Worm (Caenorhabditis elegans) whole organism, young adult: ENCODE data around the gene C23G10.5.

ENCODE experiments used
- B0019.2 ChIP-seq: fragments of 200-800 bp; sonication (Bioruptor generic); conservative IDR thresholded peaks from 2 replicates; pipeline ENCODE4 v1.3.6; 2022; ENCODE audit warnings: missing genetic modification reagents, missing genetic modification characterization, missing compliant biosample characterization
- B0336.3 ChIP-seq: fragments of 200-800 bp; sonication (Bioruptor generic); IDR thresholded peaks from 2 replicates; pipeline ENCODE4 v1.3.6; 2022; ENCODE audit warnings: missing genetic modification characterization, missing compliant biosample characterization
- C17E4.6 ChIP-seq: fragments of 200-800 bp; sonication (Bioruptor generic); IDR thresholded peaks from 2 replicates; pipeline ENCODE4 v1.3.6; 2022; ENCODE audit warnings: missing genetic modification reagents, missing genetic modification characterization, missing compliant biosample characterization
- D2030.7 ChIP-seq: fragments of 200-800 bp; sonication (Bioruptor generic); IDR thresholded peaks from 2 replicates; pipeline ENCODE4 v1.3.6; 2022; ENCODE audit warnings: missing genetic modification reagents, missing genetic modification characterization, missing compliant biosample characterization
- F10E7.11 ChIP-seq: sonication (generic microtip); optimal IDR thresholded peaks from 2 replicates; lab custom pipeline; 2017; ENCODE audit warnings: mild to moderate bottlenecking, missing genetic modification characterization, moderate library complexity, missing compliant biosample characterization
- F22D6.2 ChIP-seq: sonication (generic microtip); optimal IDR thresholded peaks from 2 replicates; lab custom pipeline; 2016; ENCODE audit warnings: mild to moderate bottlenecking, missing genetic modification characterization, missing compliant biosample characterization
- F37B4.10 ChIP-seq: fragments of 200-800 bp; sonication (Bioruptor generic); IDR thresholded peaks from 2 replicates; pipeline ENCODE4 v1.3.6; 2022; ENCODE audit warnings: missing genetic modification characterization, missing compliant biosample characterization
- F49E8.2 ChIP-seq: sonication (generic microtip); optimal IDR thresholded peaks from 3 replicates; lab custom pipeline; 2017; ENCODE audit warnings: missing genetic modification characterization, mild to moderate bottlenecking, missing compliant biosample characterization, antibody characterized with exemption, moderate library complexity; ENCODE audit not compliant: insufficient read depth
- F55B11.4 ChIP-seq: sonication (generic microtip); optimal IDR thresholded peaks from 2 replicates; lab custom pipeline; 2016; ENCODE audit warnings: missing compliant biosample characterization, missing genetic modification characterization, borderline replicate concordance; ENCODE audit not compliant: insufficient read depth
- K12H6.12 ChIP-seq: fragments of 200-800 bp; sonication (Bioruptor generic); optimal IDR thresholded peaks from 2 replicates; lab custom pipeline; 2018; ENCODE audit warnings: mild to moderate bottlenecking, missing genetic modification characterization, missing compliant biosample characterization
- T07F8.4 ChIP-seq: sonication (generic microtip); optimal IDR thresholded peaks from 2 replicates; lab custom pipeline; 2016; ENCODE audit warnings: mild to moderate bottlenecking, missing genetic modification characterization, moderate library complexity, missing compliant biosample characterization
- T26A5.8 ChIP-seq: sonication (generic microtip); optimal IDR thresholded peaks from 2 replicates; lab custom pipeline; 2016; ENCODE audit warnings: missing genetic modification characterization, missing compliant biosample characterization
- Y56A3A.18 ChIP-seq: fragments of 200-800 bp; sonication (Bioruptor generic); IDR thresholded peaks from 2 replicates; pipeline ENCODE4 v1.3.6; 2022; ENCODE audit warnings: missing genetic modification reagents, missing genetic modification characterization, missing compliant biosample characterization
- Y67H2A.10 ChIP-seq: fragments of 200-800 bp; sonication (Bioruptor generic); conservative IDR thresholded peaks from 2 replicates; pipeline ENCODE4 v1.3.6; 2022; ENCODE audit warnings: missing genetic modification reagents, missing genetic modification characterization, missing compliant biosample characterization
- Y79H2A.3 ChIP-seq: fragments of 200-800 bp; sonication (Bioruptor generic); conservative IDR thresholded peaks from 2 replicates; pipeline ENCODE4 v1.3.6; 2022; ENCODE audit warnings: missing genetic modification reagents, missing genetic modification characterization, missing compliant biosample characterization
- akir-1 ChIP-seq: fragments of 200-800 bp; sonication (Bioruptor generic); optimal IDR thresholded peaks from 2 replicates; lab custom pipeline; 2018; ENCODE audit warnings: mild to moderate bottlenecking, missing genetic modification characterization, moderate library complexity, missing compliant biosample characterization
- aptf-2 ChIP-seq: fragments of 200-800 bp; sonication (Bioruptor generic); conservative IDR thresholded peaks from 2 replicates; pipeline ENCODE4 v1.3.6; 2022; ENCODE audit warnings: missing genetic modification reagents, missing genetic modification characterization, missing compliant biosample characterization
- atf-7 ChIP-seq: sonication (generic microtip); optimal IDR thresholded peaks from 2 replicates; lab custom pipeline; 2017; ENCODE audit warnings: mild to moderate bottlenecking, missing genetic modification characterization, missing compliant biosample characterization
- athp-1 ChIP-seq: sonication (generic microtip); optimal IDR thresholded peaks from 2 replicates; lab custom pipeline; 2017; ENCODE audit warnings: mild to moderate bottlenecking, missing genetic modification characterization, missing compliant biosample characterization
- ceh-91 ChIP-seq: fragments of 200-800 bp; sonication (Bioruptor generic); IDR thresholded peaks from 2 replicates; pipeline ENCODE4 v1.3.6; 2022; ENCODE audit warnings: missing genetic modification reagents, missing genetic modification characterization, missing compliant biosample characterization
- dox-1 ChIP-seq: fragments of 200-800 bp; sonication (Bioruptor generic); IDR thresholded peaks from 2 replicates; pipeline ENCODE4 v1.3.6; 2022; ENCODE audit warnings: missing genetic modification reagents, missing genetic modification characterization, missing compliant biosample characterization
- dpff-1 ChIP-seq: sonication (generic microtip); optimal IDR thresholded peaks from 2 replicates; lab custom pipeline; 2017; ENCODE audit warnings: mild to moderate bottlenecking, missing genetic modification characterization, missing compliant biosample characterization
- egl-44 ChIP-seq: fragments of 200-800 bp; sonication (Bioruptor generic); IDR thresholded peaks from 2 replicates; pipeline ENCODE4 v1.3.6; 2022; ENCODE audit warnings: missing genetic modification reagents, missing genetic modification characterization, missing compliant biosample characterization
- egrh-3 ChIP-seq: fragments of 200-800 bp; sonication (Bioruptor generic); IDR thresholded peaks from 2 replicates; pipeline ENCODE4 v1.3.6; 2022; ENCODE audit warnings: missing genetic modification reagents, missing genetic modification characterization, missing compliant biosample characterization
- fkh-3 ChIP-seq: sonication (generic microtip); optimal IDR thresholded peaks from 2 replicates; lab custom pipeline; 2016; ENCODE audit warnings: mild to moderate bottlenecking, missing genetic modification characterization, missing compliant biosample characterization
- hlh-12 ChIP-seq: sonication (generic microtip); optimal IDR thresholded peaks from 2 replicates; lab custom pipeline; 2016; ENCODE audit warnings: missing genetic modification characterization, missing compliant biosample characterization
- hlh-26 ChIP-seq: fragments of 200-800 bp; sonication (Bioruptor generic); conservative IDR thresholded peaks from 2 replicates; pipeline ENCODE4 v1.3.6; 2022; ENCODE audit warnings: missing genetic modification reagents, missing genetic modification characterization, missing compliant biosample characterization
- let-607 ChIP-seq, 2 experiments: fragments of 200-800 bp in 1 of 2; sonication (Bioruptor generic) in 1 of 2; sonication (generic microtip) in 1 of 2; optimal IDR thresholded peaks; 2 replicates each; lab custom pipeline; 2016 to 2018; ENCODE audit warnings: mild to moderate bottlenecking in 2 of 2, missing compliant biosample characterization in 2 of 2, missing genetic modification characterization in 2 of 2, moderate library complexity in 2 of 2, missing genotype in 1 of 2
- lin-26 ChIP-seq: fragments of 200-800 bp; sonication (Bioruptor generic); IDR thresholded peaks from 2 replicates; pipeline ENCODE4 v1.3.6; 2022; ENCODE audit warnings: missing genetic modification reagents, missing genetic modification characterization, missing compliant biosample characterization
- lir-1 ChIP-seq: fragments of 200-800 bp; sonication (Bioruptor generic); conservative IDR thresholded peaks from 2 replicates; pipeline ENCODE4 v1.3.6; 2022; ENCODE audit warnings: missing genetic modification reagents, missing genetic modification characterization, missing compliant biosample characterization
- madf-8 ChIP-seq: fragments of 200-800 bp; sonication (Bioruptor generic); conservative IDR thresholded peaks from 2 replicates; pipeline ENCODE4 v1.3.6; 2022; ENCODE audit warnings: missing genetic modification reagents, missing genetic modification characterization, missing compliant biosample characterization
- mes-4 ChIP-seq: sonication (generic microtip); optimal IDR thresholded peaks from 2 replicates; lab custom pipeline; 2016; ENCODE audit warnings: missing genotype, missing genetic modification characterization, missing compliant biosample characterization
- pbrm-1 ChIP-seq: fragments of 200-800 bp; sonication (Bioruptor generic); IDR thresholded peaks from 2 replicates; pipeline ENCODE4 v1.3.6; 2022; ENCODE audit warnings: missing genetic modification reagents, missing genetic modification characterization, missing compliant biosample characterization
- pha-4 ChIP-seq: fragments of 150-350 bp; sonication (generic microtip); optimal IDR thresholded peaks from 2 replicates; lab custom pipeline; 2014; ENCODE audit warnings: missing biosample characterization, missing genetic modification reagents, missing genetic modification characterization
- rcor-1 ChIP-seq: fragments of 200-800 bp; sonication (Bioruptor generic); IDR thresholded peaks from 2 replicates; pipeline ENCODE4 v1.3.6; 2022; ENCODE audit warnings: missing genetic modification reagents, missing genetic modification characterization, missing compliant biosample characterization
- rpc-1 ChIP-seq, 2 experiments: fragments of 150-350 bp in 1 of 2; sonication (generic microtip) in 1 of 2; optimal IDR thresholded peaks; 2 replicates each; lab custom pipeline; 2014 to 2018; ENCODE audit warnings: missing biosample characterization in 1 of 2, missing genetic modification characterization in 1 of 2, missing genetic modification reagents in 1 of 2, missing genotype in 1 of 2
- sea-2 ChIP-seq: fragments of 200-800 bp; sonication (Bioruptor generic); IDR thresholded peaks from 2 replicates; pipeline ENCODE4 v1.3.6; 2022; ENCODE audit warnings: missing genetic modification characterization, missing compliant biosample characterization
- sptf-2 ChIP-seq: fragments of 200-800 bp; sonication (Bioruptor generic); optimal IDR thresholded peaks from 2 replicates; lab custom pipeline; 2018; ENCODE audit warnings: mild to moderate bottlenecking, missing genetic modification characterization, missing compliant biosample characterization
- tlf-1 ChIP-seq: fragments of 200-800 bp; sonication (Bioruptor generic); optimal IDR thresholded peaks from 2 replicates; lab custom pipeline; 2018; ENCODE audit warnings: mild to moderate bottlenecking, missing genetic modification characterization, missing compliant biosample characterization
- unc-130 ChIP-seq: sonication (generic microtip); optimal IDR thresholded peaks from 2 replicates; lab custom pipeline; 2016; ENCODE audit warnings: missing genetic modification reagents, missing genetic modification characterization, missing compliant biosample characterization
- zim-3 ChIP-seq: sonication (generic microtip); optimal IDR thresholded peaks from 2 replicates; lab custom pipeline; 2017; ENCODE audit warnings: mild to moderate bottlenecking, missing genetic modification characterization, moderate library complexity, missing compliant biosample characterization
- ztf-18 ChIP-seq: sonication (generic microtip); optimal IDR thresholded peaks from 2 replicates; lab custom pipeline; 2016; ENCODE audit warnings: missing genotype, mild to moderate bottlenecking, missing genetic modification characterization, missing compliant biosample characterization

The C23G10.5 gene

ce11 chrIII:6206161-6206853, 15.4 kb downstream of the C23G10.5 start, which contains the start of the genes sna-3 and rps-3 (continued):
- TF ChIP-seq aptf-2 (GFP tag; lab: Robert Waterston, UW) (no peak), rcor-1 (no peak), mes-4 (tag; lab: Kevin White, UChicago) (no peak), egl-44 (no peak), sea-2 (no peak), F37B4.10 (GFP tag; lab: Robert Waterston, UW) (no peak), let-607 (tag; optimal IDR thresholded peaks at IDR 0.05; lab: Kevin White, UChicago) (peak in 1 of 2 experiments; percentile 36), unc-130 (GFP tag; lab: Kevin White, UChicago) (no peak), lin-26 (GFP tag; lab: Robert Waterston, UW) (no peak), Y67H2A.10 (no peak), B0336.3 (GFP tag; lab: Robert Waterston, UW) (no peak), Y56A3A.18 (no peak), T07F8.4 (tag; lab: Kevin White, UChicago) (no peak), F22D6.2 (tag; lab: Kevin White, UChicago) (no peak), B0019.2 (GFP tag; lab: Robert Waterston, UW) (no peak), ceh-91 (GFP tag; lab: Robert Waterston, UW) (peak; percentile 38; the same call in 1 of the 2 replicates), C17E4.6 (GFP tag; lab: Robert Waterston, UW) (no peak), dpff-1 (tag; lab: Kevin White, UChicago) (no peak), F10E7.11 (tag; lab: Kevin White, UChicago) (no peak), K12H6.12 (tag; lab: Kevin White, UChicago) (no peak), hlh-12 (no peak), dox-1 (GFP tag; lab: Robert Waterston, UW) (0 out of 2 replicates have a peak, but pooled peaks have one; percentile 18), pha-4 (tag; lab: Kevin White, UChicago) (no peak), lir-1 (GFP tag; lab: Robert Waterston, UW) (no peak), D2030.7 (GFP tag; lab: Robert Waterston, UW) (peak; percentile 72), F49E8.2 (peak; percentile 69), fkh-3 (tag; lab: Kevin White, UChicago) (no peak), T26A5.8 (tag; lab: Kevin White, UChicago) (no peak), Y79H2A.3 (GFP tag; lab: Robert Waterston, UW) (no peak), hlh-26 (GFP tag; lab: Robert Waterston, UW) (no peak), madf-8 (GFP tag; lab: Robert Waterston, UW) (no peak), pbrm-1 (GFP tag; lab: Robert Waterston, UW) (peak; percentile 64; the same call in 1 of the 2 replicates), egrh-3 (GFP tag; lab: Robert Waterston, UW) (no peak), tlf-1 (GFP tag; lab: Kevin White, UChicago) (peak; percentile 31), atf-7 (tag; lab: Kevin White, UChicago) (no peak), zim-3 (no peak), sptf-2 (no peak), athp-1 (no peak), F55B11.4 (no peak), rpc-1 (optimal IDR thresholded peaks at IDR 0.05; lab: Kevin White, UChicago) (no peak), rpc-1 (tag; optimal IDR thresholded peaks at IDR 0.05; lab: Kevin White, UChicago) (no peak), ztf-18 (tag; lab: Kevin White, UChicago) (peak; percentile 83), akir-1 (GFP tag; lab: Kevin White, UChicago) (no peak)
